Fruit fly (Drosophila melanogaster): ENCODE measurements around the gene CG11403.

The CG11403 gene

DNA sequence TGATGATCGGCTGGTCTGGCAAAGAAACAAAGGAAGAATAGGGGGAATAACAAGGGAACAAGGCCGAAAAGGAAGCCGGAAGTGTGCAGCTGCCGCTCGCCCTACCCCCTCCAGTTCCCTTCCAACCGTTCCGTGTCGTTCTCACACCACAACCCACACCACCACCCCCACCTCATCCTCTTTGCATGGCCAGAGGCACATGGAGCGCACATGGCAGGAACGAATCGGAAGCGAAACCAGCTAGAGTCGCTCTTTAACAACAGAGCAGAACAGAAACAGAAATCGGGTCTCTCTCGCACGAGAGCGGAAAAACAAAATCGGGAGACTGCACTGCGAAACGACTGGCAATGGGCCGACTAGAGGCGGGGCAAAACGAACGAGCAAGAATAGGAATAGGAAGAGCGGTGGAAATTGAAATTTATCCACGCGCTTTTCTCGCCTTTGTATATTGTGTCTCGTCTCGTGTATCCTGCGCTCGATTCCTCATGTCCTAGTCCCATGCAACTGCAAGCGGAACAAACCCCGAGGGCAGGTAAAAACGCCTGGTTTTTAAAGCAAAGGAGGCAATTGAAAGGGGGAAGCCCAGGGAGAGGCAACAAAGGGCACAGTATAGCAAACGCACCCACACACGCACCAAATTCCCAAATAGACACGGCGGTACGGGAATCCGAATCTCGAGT lies 7.0 kb downstream of the CG11403 start:
- TF ChIP-seq Dll (optimal IDR thresholded peaks at IDR 0.05) = peak; percentile 31
- TF ChIP-seq CG8478 (optimal IDR thresholded peaks at IDR 0.05) = no peak
- TF ChIP-seq usp (GFP tag; optimal IDR thresholded peaks at IDR 0.05) = no peak
- TF ChIP-seq EcR (GFP tag; optimal IDR thresholded peaks at IDR 0.05) = no peak
- no peak for TF ChIP-seq pan (optimal IDR thresholded peaks at IDR 0.05)

DNA sequence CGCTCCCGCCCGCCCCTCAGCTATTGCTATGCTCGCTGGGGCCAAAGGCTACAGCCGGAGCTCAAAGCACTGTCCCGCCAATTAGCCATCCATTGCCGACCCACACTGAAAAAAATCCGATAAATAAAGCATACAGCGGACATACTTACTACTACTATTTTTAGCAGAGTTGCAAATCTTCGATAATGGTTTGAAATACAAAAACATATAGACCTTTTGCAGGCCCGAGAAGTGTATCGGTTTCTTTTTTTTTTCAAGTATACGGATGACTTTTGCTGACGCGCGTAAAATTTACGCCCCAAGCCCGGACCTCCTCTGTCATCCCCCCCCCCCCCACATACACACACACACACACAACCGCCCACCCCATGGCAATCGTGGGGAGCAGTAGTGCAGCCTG lies 8.0 kb downstream of the CG11403 start:
- TF ChIP-seq Dll (optimal IDR thresholded peaks at IDR 0.05) = no peak
- TF ChIP-seq psq (optimal IDR thresholded peaks at IDR 0.05) = no peak
- TF ChIP-seq EcR (GFP tag; optimal IDR thresholded peaks at IDR 0.05) = no peak
- no peak for TF ChIP-seq pan (optimal IDR thresholded peaks at IDR 0.05)
- TF ChIP-seq CG8478 (optimal IDR thresholded peaks at IDR 0.05) = no peak
- TF ChIP-seq usp (GFP tag; optimal IDR thresholded peaks at IDR 0.05) = no peak

DNA sequence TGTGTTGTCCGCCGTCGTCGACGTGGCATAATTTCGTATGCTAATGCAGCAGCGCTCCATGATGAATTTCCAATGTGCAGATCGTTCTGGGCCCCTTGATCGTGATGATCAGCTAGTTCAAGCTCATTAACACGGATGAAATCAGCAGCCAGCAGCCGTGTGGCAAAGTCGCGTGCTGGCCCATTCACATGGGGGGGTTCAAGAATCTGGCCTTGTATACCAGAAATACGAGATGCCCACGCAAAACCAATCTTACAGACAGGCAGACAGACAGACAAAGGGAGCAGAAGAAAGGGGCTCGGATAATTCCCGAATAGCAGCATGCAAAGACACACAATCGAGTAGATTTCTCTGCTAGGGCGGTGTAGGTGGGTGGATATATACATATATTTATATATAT lies 10.1 kb downstream of the CG11403 start:
- TF ChIP-seq pan (optimal IDR thresholded peaks at IDR 0.05) (no peak), usp (GFP tag; optimal IDR thresholded peaks at IDR 0.05) (no peak), Dll (optimal IDR thresholded peaks at IDR 0.05) (no peak), CG8478 (optimal IDR thresholded peaks at IDR 0.05) (no peak), psq (optimal IDR thresholded peaks at IDR 0.05) (no peak), EcR (GFP tag; optimal IDR thresholded peaks at IDR 0.05) (no peak)

DNA sequence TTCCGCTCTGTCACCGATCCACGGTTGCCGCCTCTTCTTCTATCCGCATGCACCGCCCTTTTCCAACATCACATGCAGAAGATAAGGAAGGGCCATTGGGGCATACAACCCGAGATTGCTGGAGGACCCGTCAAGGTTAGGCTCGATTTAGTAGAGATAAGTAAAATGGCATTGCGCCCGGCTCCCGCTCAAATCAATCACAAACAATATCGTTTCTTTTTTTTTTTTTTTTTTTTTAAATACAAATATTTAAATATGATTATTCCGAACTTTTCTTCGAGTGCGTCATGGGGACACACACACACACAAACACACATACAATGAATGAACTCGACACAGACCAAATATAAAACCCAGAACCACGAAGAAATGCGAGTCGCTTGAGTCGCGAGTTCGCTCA lies 10.6 kb downstream of the CG11403 start:
- no peak for TF ChIP-seq usp (GFP tag; optimal IDR thresholded peaks at IDR 0.05)

DNA sequence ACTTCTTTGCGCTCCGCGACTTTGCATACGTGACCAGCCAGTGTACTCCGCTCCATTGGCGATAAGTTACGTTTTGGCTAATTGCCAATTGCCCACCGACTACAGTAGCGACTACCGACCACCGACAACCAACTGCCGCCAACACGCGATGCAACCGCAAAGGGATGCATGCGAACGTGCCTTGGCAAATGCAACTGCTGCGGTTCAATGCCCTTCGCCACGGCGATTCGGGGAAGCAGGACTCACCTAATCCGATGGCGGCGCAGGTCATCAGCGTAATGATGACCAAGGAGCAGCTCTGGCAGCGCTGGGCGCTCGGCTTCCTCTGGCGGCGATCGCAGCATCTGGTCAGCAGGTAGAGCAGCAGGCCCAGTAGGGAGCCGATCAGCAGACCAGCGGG lies 13.8 kb downstream of the CG11403 start:
- TF ChIP-seq usp (GFP tag; optimal IDR thresholded peaks at IDR 0.05) (no peak), Dll (optimal IDR thresholded peaks at IDR 0.05) (no peak), CG8478 (optimal IDR thresholded peaks at IDR 0.05) (no peak), psq (optimal IDR thresholded peaks at IDR 0.05) (no peak), pan (optimal IDR thresholded peaks at IDR 0.05) (no peak), EcR (GFP tag; optimal IDR thresholded peaks at IDR 0.05) (no peak)

DNA sequence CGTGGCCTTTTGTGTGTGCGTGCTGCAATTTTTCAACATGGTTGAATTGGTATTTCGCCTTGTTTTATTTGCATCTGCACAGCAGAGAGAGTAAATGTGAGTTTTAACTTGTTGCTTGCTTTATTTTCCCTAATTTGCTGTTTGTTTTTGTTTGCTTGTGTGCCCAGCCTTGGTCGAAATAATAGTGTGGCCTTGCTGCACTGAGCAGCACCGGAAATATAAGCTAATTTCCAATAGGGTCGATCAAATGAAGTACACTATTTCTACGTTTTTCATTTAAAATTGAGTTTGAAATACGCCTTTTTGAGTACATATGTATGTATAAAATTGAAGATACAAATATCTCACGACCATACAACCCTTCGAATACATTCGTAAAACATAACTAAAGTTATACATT lies 23.0 kb downstream of the CG11403 start:
- TF ChIP-seq CG8478 (optimal IDR thresholded peaks at IDR 0.05) (no peak), Dll (optimal IDR thresholded peaks at IDR 0.05) (no peak), EcR (GFP tag; optimal IDR thresholded peaks at IDR 0.05) (no peak), psq (optimal IDR thresholded peaks at IDR 0.05) (no peak), usp (GFP tag; optimal IDR thresholded peaks at IDR 0.05) (no peak), pan (optimal IDR thresholded peaks at IDR 0.05) (no peak)

DNA sequence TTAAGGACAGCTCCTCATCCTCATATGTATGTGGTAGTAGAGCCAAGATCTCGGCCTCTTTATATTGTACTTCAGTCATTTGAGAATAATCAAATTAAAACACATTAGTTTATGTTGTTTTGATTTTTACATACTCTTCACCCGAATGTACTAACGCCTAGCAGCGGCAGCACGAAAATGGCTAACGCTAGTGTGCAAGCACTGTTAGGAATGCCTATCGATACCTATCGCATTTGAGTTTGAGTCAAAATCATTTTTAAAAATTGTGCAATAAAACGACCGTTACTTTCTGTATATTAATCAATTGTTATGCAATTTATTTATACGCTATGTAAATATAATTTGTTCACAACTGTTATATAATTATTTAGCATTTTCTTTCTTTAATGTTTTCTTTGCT lies 24.7 kb downstream of the CG11403 start, which contains the start of gene CG11398:
CG11398 (minus strand) TSS at position 157 of the 400 bp plus-strand sequence.
- TF ChIP-seq EcR (GFP tag; optimal IDR thresholded peaks at IDR 0.05) (no peak), usp (GFP tag; optimal IDR thresholded peaks at IDR 0.05) (no peak), pan (optimal IDR thresholded peaks at IDR 0.05) (no peak), CG8478 (optimal IDR thresholded peaks at IDR 0.05) (no peak), Dll (optimal IDR thresholded peaks at IDR 0.05) (no peak), psq (optimal IDR thresholded peaks at IDR 0.05) (no peak)

DNA sequence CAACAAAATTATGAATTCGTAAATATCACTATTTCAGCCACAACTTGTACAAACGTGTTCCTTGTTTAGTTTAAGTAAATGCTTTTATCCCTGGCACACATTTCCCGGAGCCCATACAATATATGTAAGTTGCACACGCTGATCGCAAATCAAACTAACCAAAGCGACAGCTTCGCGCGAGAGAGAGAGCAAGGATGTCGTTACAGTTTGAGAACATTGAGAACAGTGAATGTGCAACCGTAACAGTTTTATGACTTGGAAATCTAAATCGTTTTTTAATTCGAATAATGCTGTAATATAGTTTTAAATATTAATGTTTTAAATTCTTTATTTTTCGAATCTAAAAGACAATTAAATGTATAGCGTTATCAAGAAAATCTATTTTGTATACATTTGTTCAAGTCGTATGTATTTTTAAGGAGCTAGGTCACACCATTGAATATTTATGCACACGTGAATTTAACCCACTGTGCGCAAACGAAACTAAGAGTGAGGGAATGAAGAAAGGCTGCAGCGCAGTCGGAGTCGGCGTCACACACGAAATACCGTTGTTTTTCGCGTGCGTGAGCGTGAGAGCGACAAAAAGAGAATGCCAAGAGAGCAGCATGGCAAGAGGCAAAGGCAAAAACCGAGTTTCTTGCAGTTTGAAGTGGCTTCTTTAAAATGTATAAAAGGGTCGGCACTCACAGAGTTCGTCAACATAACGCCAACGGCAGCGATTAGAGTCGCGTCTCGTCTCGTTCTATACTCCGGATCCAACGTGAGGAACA lies 30.2 kb downstream of the CG11403 start, which contains the start of gene CG11382:
CG11382 (plus strand) TSS at position 720 of the 770 bp plus-strand sequence.
- TF ChIP-seq CG8478 (optimal IDR thresholded peaks at IDR 0.05) (no peak), usp (GFP tag; optimal IDR thresholded peaks at IDR 0.05) (no peak), Dll (optimal IDR thresholded peaks at IDR 0.05) (no peak), pan (optimal IDR thresholded peaks at IDR 0.05) (no peak), EcR (GFP tag; optimal IDR thresholded peaks at IDR 0.05) (no peak), psq (optimal IDR thresholded peaks at IDR 0.05) (no peak)

DNA sequence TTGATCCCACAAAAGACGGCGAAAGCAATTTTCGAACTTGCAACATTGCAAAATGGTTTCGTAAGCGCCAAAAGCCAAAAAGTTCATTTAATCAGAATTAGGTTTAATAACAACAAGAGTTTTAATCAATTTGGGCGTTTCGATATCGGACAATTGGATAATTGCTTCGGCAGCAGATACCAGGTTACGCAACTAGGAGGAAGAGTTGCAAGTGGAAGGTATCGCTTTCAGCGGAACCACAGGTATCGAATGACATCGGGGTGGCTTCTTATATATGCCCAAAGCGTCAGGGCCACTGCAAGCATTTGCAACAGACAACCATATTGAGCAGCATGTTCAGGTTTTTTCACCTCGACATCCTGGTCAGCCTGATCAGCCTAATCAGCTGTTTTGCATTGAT lies 33.2 kb downstream of the CG11403 start, which contains the start of gene CG14624:
CG14624 (plus strand) TSS at position 301 of the 400 bp plus-strand sequence.
- no peak for TF ChIP-seq pan (optimal IDR thresholded peaks at IDR 0.05)

DNA sequence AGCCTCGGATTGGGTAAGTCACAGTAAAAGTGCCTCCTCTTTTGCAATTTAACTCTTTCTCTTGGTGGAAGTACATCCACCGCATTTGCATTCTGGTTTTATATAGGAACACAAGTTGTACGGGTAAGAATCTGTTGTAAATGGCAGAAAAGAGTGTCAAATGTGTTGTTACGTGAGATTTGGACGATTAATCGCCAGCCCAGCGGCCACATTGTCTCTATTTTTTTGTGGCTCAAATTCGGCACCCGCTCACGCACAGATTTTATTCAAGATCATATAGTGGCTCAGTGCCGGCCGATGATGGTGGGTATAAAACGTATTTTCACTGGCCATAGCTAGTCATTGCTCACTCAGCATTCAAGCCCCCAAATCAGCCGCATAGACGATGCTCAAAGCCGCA lies 36.2 kb downstream of the CG11403 start, which contains the start of gene CG11381:
CG11381 (plus strand) TSS at position 301 of the 400 bp plus-strand sequence.
- TF ChIP-seq EcR (GFP tag; optimal IDR thresholded peaks at IDR 0.05) (no peak), pan (optimal IDR thresholded peaks at IDR 0.05) (no peak), psq (optimal IDR thresholded peaks at IDR 0.05) (no peak), usp (GFP tag; optimal IDR thresholded peaks at IDR 0.05) (no peak), CG8478 (optimal IDR thresholded peaks at IDR 0.05) (no peak), Dll (optimal IDR thresholded peaks at IDR 0.05) (no peak)

DNA sequence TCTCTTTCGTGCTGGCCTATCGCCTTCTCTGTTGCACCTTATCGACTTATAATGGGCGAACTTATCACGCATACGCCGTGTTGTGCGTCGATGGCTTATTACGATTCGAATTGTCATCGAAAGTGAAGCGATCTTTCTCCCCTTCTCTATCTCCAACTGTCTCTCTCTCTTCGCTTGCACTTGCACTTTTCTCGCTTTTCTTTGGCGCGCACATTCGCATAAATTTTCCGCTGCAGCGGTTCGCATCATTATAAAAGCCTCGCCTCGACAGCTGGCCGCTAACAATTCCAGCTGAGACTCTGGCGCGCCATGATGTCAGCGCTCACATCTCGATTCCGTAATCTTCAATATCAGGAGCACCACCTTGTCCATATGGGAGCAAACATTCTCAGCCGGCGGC lies 40.4 kb downstream of the CG11403 start, which contains the start of gene CG14625:
CG14625 (plus strand) TSS at position 301 of the 400 bp plus-strand sequence.
- TF ChIP-seq psq (optimal IDR thresholded peaks at IDR 0.05) (no peak), EcR (GFP tag; optimal IDR thresholded peaks at IDR 0.05) (no peak), Dll (optimal IDR thresholded peaks at IDR 0.05) (no peak), usp (GFP tag; optimal IDR thresholded peaks at IDR 0.05) (no peak), pan (optimal IDR thresholded peaks at IDR 0.05) (no peak), CG8478 (optimal IDR thresholded peaks at IDR 0.05) (no peak)

DNA sequence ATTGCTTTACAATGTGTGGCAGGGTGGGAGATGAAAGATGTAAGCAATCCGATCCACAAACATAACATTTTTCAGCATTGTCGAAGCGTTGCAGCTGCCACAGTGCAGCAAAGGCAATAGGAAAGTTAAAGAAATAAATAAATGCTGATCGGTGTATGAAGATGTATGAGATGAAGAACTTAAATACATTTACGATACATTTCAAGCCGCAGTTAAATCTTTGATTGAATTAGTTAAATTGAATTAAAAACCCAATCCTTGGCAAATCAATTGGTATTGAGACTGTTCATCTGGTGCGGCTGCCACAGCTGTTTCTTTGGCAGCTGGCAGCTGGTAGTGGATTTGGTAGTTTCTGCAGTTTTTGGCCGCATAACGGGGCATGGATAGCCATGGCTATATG lies 41.8 kb downstream of the CG11403 start:
- TF ChIP-seq Dll (optimal IDR thresholded peaks at IDR 0.05) (no peak), usp (GFP tag; optimal IDR thresholded peaks at IDR 0.05) (no peak), EcR (GFP tag; optimal IDR thresholded peaks at IDR 0.05) (no peak)
